Worm (Caenorhabditis elegans) whole organism, early embryonic: ENCODE data around the gene D1046.18.

Experiments used
- B0310.2 ChIP-seq: sonication (generic microtip); optimal IDR thresholded peaks from 2 replicates; lab custom pipeline; 2016; ENCODE audit warnings: mild to moderate bottlenecking, missing genetic modification characterization, missing compliant biosample characterization
- F13C5.2 ChIP-seq: sonication (generic microtip); optimal IDR thresholded peaks from 2 replicates; lab custom pipeline; 2017; ENCODE audit warnings: mild to moderate bottlenecking, missing genetic modification characterization, inconsistent platforms, missing compliant biosample characterization
- aly-1 ChIP-seq: sonication (generic microtip); optimal IDR thresholded peaks from 2 replicates; lab custom pipeline; 2016; ENCODE audit warnings: missing genetic modification characterization, missing compliant biosample characterization
- ama-1 ChIP-seq: fragments of 150-350 bp; optimal IDR thresholded peaks from 2 replicates; lab custom pipeline; 2014
- ceh-13 ChIP-seq: fragments of 200-800 bp; sonication (Bioruptor generic); optimal IDR thresholded peaks from 2 replicates; lab custom pipeline; 2018; ENCODE audit warnings: mild to moderate bottlenecking, missing genetic modification characterization, missing compliant biosample characterization
- ceh-36 ChIP-seq: sonication (generic microtip); optimal IDR thresholded peaks from 2 replicates; lab custom pipeline; 2016; ENCODE audit warnings: missing genetic modification characterization, inconsistent platforms, missing compliant biosample characterization
- ets-7 ChIP-seq: sonication (generic microtip); optimal IDR thresholded peaks from 2 replicates; lab custom pipeline; 2016; ENCODE audit warnings: missing genotype, missing genetic modification characterization, missing compliant biosample characterization
- flt-1 ChIP-seq: fragments of 200-800 bp; sonication (Bioruptor generic); IDR thresholded peaks from 2 replicates; pipeline ENCODE4 v1.3.6; 2022; ENCODE audit warnings: missing genetic modification characterization, missing compliant biosample characterization
- hmbx-1 ChIP-seq: sonication (generic microtip); optimal IDR thresholded peaks from 2 replicates; lab custom pipeline; 2016; ENCODE audit warnings: mild to moderate bottlenecking, missing genetic modification characterization, missing compliant biosample characterization
- hmg-4 ChIP-seq: fragments of 200-800 bp; sonication (Bioruptor generic); optimal IDR thresholded peaks from 2 replicates; lab custom pipeline; 2018; ENCODE audit warnings: mild to moderate bottlenecking, missing genetic modification characterization, missing compliant biosample characterization
- hnd-1 ChIP-seq: sonication (generic microtip); optimal IDR thresholded peaks from 2 replicates; lab custom pipeline; 2016; ENCODE audit warnings: missing genetic modification characterization, missing compliant biosample characterization
- pes-1 ChIP-seq: fragments of 200-800 bp; sonication (Bioruptor generic); IDR thresholded peaks from 2 replicates; pipeline ENCODE4 v1.3.6; 2022; ENCODE audit warnings: missing genetic modification reagents, missing genetic modification characterization, missing compliant biosample characterization
- scrt-1 ChIP-seq: fragments of 200-800 bp; sonication (Bioruptor generic); IDR thresholded peaks from 2 replicates; pipeline ENCODE4 v1.3.6; 2022; ENCODE audit warnings: missing genetic modification characterization, missing compliant biosample characterization
- sea-1 ChIP-seq: fragments of 200-800 bp; sonication (Bioruptor generic); conservative IDR thresholded peaks from 2 replicates; pipeline ENCODE4 v1.3.6; 2022; ENCODE audit warnings: missing genetic modification characterization, missing compliant biosample characterization
- tbx-11 ChIP-seq: fragments of 200-800 bp; sonication (Bioruptor generic); IDR thresholded peaks from 2 replicates; pipeline ENCODE4 v1.3.6; 2022; ENCODE audit warnings: missing genetic modification characterization, missing compliant biosample characterization
- tbx-37 ChIP-seq: fragments of 200-800 bp; sonication (Bioruptor generic); conservative IDR thresholded peaks from 2 replicates; pipeline ENCODE4 v1.3.6; 2022; ENCODE audit warnings: missing genetic modification reagents, missing genetic modification characterization, missing compliant biosample characterization
- tra-4 ChIP-seq: sonication (generic microtip); optimal IDR thresholded peaks from 2 replicates; lab custom pipeline; 2017; ENCODE audit warnings: missing genetic modification characterization, missing compliant biosample characterization

Gene D1046.18

ce11 chrIV:8965883-8966282 is 35.8 kb downstream of the D1046.18 start, which contains the start of gene C53B4.2:
C53B4.2 (plus strand) TSS chrIV:8966183.
- TF ChIP-seq ama-1 (lab: Kevin White, UChicago): no peak
- no peak for TF ChIP-seq ceh-13
- TF ChIP-seq F13C5.2 (tag; lab: Kevin White, UChicago): no peak
- no peak for TF ChIP-seq flt-1 (GFP tag; lab: Robert Waterston, UW)
- TF ChIP-seq tra-4 (tag; lab: Kevin White, UChicago): no peak
- no peak for TF ChIP-seq aly-1
- no peak for TF ChIP-seq hnd-1 (tag; lab: Kevin White, UChicago)
- TF ChIP-seq ceh-36: no peak
- no peak for TF ChIP-seq scrt-1 (GFP tag; lab: Robert Waterston, UW)

- TF ChIP-seq ceh-13 (no peak), hnd-1 (tag; lab: Kevin White, UChicago) (no peak), hmg-4 (GFP tag; lab: Kevin White, UChicago) (no peak), flt-1 (GFP tag; lab: Robert Waterston, UW) (no peak), sea-1 (GFP tag; lab: Robert Waterston, UW) (no peak), ets-7 (tag; lab: Kevin White, UChicago) (no peak), tbx-37 (GFP tag; lab: Robert Waterston, UW) (no peak), tbx-11 (GFP tag; lab: Robert Waterston, UW) (no peak), hmbx-1 (no peak)
Observed at ce11 chrIV:8967990-8968389, 37.9 kb downstream of the D1046.18 start, which contains the start of gene suex-2. suex-2 (plus strand) TSS chrIV:8968290.

- peak; percentile 75 for TF ChIP-seq tbx-37 (GFP tag; lab: Robert Waterston, UW)
- 0 out of 2 replicates have a peak, but pooled peaks have one; percentile 69 for TF ChIP-seq pes-1 (GFP tag; lab: Robert Waterston, UW)
- TF ChIP-seq hmbx-1: no peak
Observed at ce11 chrIV:8973249-8973958, 43.4 kb downstream of the D1046.18 start, which contains the start of gene C53B4.3. C53B4.3 (minus strand) TSS chrIV:8973712.

- TF ChIP-seq scrt-1 (GFP tag; lab: Robert Waterston, UW): no peak
- no peak for TF ChIP-seq ceh-36
- no peak for TF ChIP-seq flt-1 (GFP tag; lab: Robert Waterston, UW)
- no peak for TF ChIP-seq pes-1 (GFP tag; lab: Robert Waterston, UW)
- TF ChIP-seq hnd-1 (tag; lab: Kevin White, UChicago): no peak
- TF ChIP-seq B0310.2 (tag; lab: Kevin White, UChicago): no peak
- no peak for TF ChIP-seq tra-4 (tag; lab: Kevin White, UChicago)
- TF ChIP-seq hmbx-1: no peak
- TF ChIP-seq aly-1: no peak
- TF ChIP-seq hmg-4 (GFP tag; lab: Kevin White, UChicago): no peak
- TF ChIP-seq ets-7 (tag; lab: Kevin White, UChicago): no peak
- TF ChIP-seq ama-1 (lab: Kevin White, UChicago): no peak
- no peak for TF ChIP-seq tbx-37 (GFP tag; lab: Robert Waterston, UW)
Observed at ce11 chrIV:8974543-8975330, 44.7 kb downstream of the D1046.18 start.

- TF ChIP-seq B0310.2 (tag; lab: Kevin White, UChicago): no peak
Observed at ce11 chrIV:8975331-8975625, 45.2 kb downstream of the D1046.18 start, which contains the start of gene pdzd-8. pdzd-8 (plus strand) TSS chrIV:8975526.

ce11 chrIV:8978047-8978446 is 48.0 kb downstream of the D1046.18 start:
- TF ChIP-seq aly-1 (no peak), flt-1 (GFP tag; lab: Robert Waterston, UW) (no peak), ama-1 (lab: Kevin White, UChicago) (no peak), tra-4 (tag; lab: Kevin White, UChicago) (no peak), tbx-11 (GFP tag; lab: Robert Waterston, UW) (no peak), pes-1 (GFP tag; lab: Robert Waterston, UW) (no peak), sea-1 (GFP tag; lab: Robert Waterston, UW) (no peak), ets-7 (tag; lab: Kevin White, UChicago) (no peak), B0310.2 (tag; lab: Kevin White, UChicago) (no peak), hmg-4 (GFP tag; lab: Kevin White, UChicago) (no peak), F13C5.2 (tag; lab: Kevin White, UChicago) (no peak), scrt-1 (GFP tag; lab: Robert Waterston, UW) (no peak), ceh-13 (no peak), tbx-37 (GFP tag; lab: Robert Waterston, UW) (no peak), hnd-1 (tag; lab: Kevin White, UChicago) (no peak), ceh-36 (no peak), hmbx-1 (no peak)

ce11 chrIV:8979062-8979612 is 49.1 kb downstream of the D1046.18 start:
- no peak for TF ChIP-seq B0310.2 (tag; lab: Kevin White, UChicago)
- TF ChIP-seq ceh-13: no peak
- TF ChIP-seq ama-1 (lab: Kevin White, UChicago): no peak
- no peak for TF ChIP-seq ceh-36
- no peak for TF ChIP-seq F13C5.2 (tag; lab: Kevin White, UChicago)
- no peak for TF ChIP-seq hnd-1 (tag; lab: Kevin White, UChicago)
